Worm (Caenorhabditis elegans): Measurements from ENCODE around the gene lgc-22.

DNA sequence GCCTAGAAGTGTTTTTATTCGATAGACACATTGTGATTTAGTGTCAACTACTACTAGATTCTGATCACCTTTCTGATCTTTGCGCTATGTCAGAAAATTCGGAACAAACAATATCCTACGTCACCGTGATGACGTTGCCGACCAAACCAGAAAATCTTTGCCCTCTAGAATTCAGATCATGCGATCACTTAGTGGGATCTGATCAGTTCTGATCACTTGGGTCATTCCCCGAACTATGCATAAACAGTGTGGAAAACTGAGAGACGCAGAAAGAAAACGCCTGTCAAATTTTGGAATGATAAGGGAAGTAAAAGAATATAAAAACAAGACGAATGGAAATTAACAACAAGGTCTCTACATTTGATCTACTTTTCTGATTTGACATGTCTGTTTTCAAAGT, 6.6 kb upstream of the lgc-22 start, which contains the start of gene F15E6.3:
- TF ChIP-seq elt-3 (tag; optimal IDR thresholded peaks at IDR 0.05) (peak in 4 of 6 experiments; percentile 57 to 97 (median 70)), efl-1 (optimal IDR thresholded peaks at IDR 0.05) (no peak), efl-1 (GFP tag; optimal IDR thresholded peaks at IDR 0.05 in 1 of 2) (no peak), ceh-82 (tag; optimal IDR thresholded peaks at IDR 0.05) (no peak), snpc-4 (tag; optimal IDR thresholded peaks at IDR 0.05) (no peak), egl-27 (tag; optimal IDR thresholded peaks at IDR 0.05) (no peak), efl-3 (GFP tag; optimal IDR thresholded peaks at IDR 0.05) (no peak), ztf-11 (tag; optimal IDR thresholded peaks at IDR 0.05) (no peak), unc-98 (GFP tag; IDR thresholded peaks at IDR 0.05) (no peak), nhr-11 (tag; optimal IDR thresholded peaks at IDR 0.05) (no peak)

Measured in whole organism, L1 larva.